Worm (Caenorhabditis elegans) whole organism, mixed stage, embryonic: ENCODE measurements around the gene gtf-2H1.

Experiments used
- blmp-1 ChIP-seq: fragments of 150-350 bp; optimal IDR thresholded peaks from 2 replicates; lab custom pipeline; 2014; ENCODE audit warnings: missing biosample characterization, missing genetic modification characterization
- lin-13 ChIP-seq: fragments of 150-350 bp; optimal IDR thresholded peaks from 2 replicates; lab custom pipeline; 2014; ENCODE audit warnings: missing biosample characterization, missing genetic modification characterization
- nhr-12 ChIP-seq: fragments of 150-350 bp; optimal IDR thresholded peaks from 2 replicates; lab custom pipeline; 2014; ENCODE audit warnings: missing biosample characterization, missing genetic modification characterization
- nhr-28 ChIP-seq: fragments of 150-350 bp; optimal IDR thresholded peaks from 2 replicates; lab custom pipeline; 2014; ENCODE audit warnings: missing biosample characterization, missing genetic modification characterization

DNA sequence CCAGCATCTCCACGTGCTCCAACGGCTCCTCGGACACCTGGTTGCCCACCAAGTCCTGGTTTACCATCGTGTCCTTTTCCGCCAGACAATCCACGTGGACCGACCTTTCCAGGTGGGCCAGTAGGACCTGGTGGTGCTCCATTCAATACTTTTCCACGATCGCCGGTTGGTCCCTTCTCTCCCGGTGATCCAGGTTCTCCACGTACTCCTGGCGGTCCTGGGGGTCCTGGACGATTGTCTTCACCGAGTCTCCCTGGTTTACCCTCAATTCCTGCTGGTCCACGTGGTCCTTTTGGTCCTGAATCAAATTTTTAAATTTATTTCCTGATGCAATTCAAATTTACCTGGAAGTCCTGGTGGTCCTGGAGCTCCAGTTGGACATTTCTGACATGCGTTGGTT is 26.8 kb upstream of the gtf-2H1 start:
- TF ChIP-seq nhr-28 (tag; lab: Kevin White, UChicago) = no peak
- TF ChIP-seq lin-13 (tag; lab: Kevin White, UChicago) = no peak
- TF ChIP-seq nhr-12 (tag; lab: Kevin White, UChicago) = no peak
- no peak for TF ChIP-seq blmp-1 (tag; lab: Kevin White, UChicago)
